Fruit fly (Drosophila melanogaster): ENCODE data around the gene muc.

Gene muc

dm6 chr2L:7418148-7418988 is 8.3 kb upstream of the muc start (continued):
- TF ChIP-seq sd (tag; optimal IDR thresholded peaks at IDR 0.05): peak; percentile 9
- TF ChIP-seq CG3163 (GFP tag; optimal IDR thresholded peaks at IDR 0.05): peak; percentile 46
- no peak for TF ChIP-seq aop (GFP tag; IDR thresholded peaks at IDR 0.05)
- TF ChIP-seq CG16813 (GFP tag; IDR thresholded peaks at IDR 0.05; ENCODE audit: partially characterized antibody): no peak
- TF ChIP-seq stwl (tag; optimal IDR thresholded peaks at IDR 0.05): no peak
- TF ChIP-seq Hmr (GFP tag; optimal IDR thresholded peaks at IDR 0.05): no peak
- no peak for TF ChIP-seq gfzf (GFP tag; optimal IDR thresholded peaks at IDR 0.05)
- TF ChIP-seq D19B (GFP tag; optimal IDR thresholded peaks at IDR 0.05): no peak
- no peak for TF ChIP-seq CG14667 (GFP tag; IDR thresholded peaks at IDR 0.05)
- no peak for TF ChIP-seq nom (GFP tag; optimal IDR thresholded peaks at IDR 0.05)
- no peak for TF ChIP-seq CG14965 (GFP tag; optimal IDR thresholded peaks at IDR 0.05; ENCODE audit: borderline replicate concordance)
- no peak for TF ChIP-seq Fer2 (tag; optimal IDR thresholded peaks at IDR 0.05)
- TF ChIP-seq gem (tag; optimal IDR thresholded peaks at IDR 0.05): peak; percentile 26
- no peak for TF ChIP-seq HLH4C (GFP tag; IDR thresholded peaks at IDR 0.05; ENCODE audit: partially characterized antibody)
- TF ChIP-seq Med (GFP tag): peak; percentile 81
- no peak for TF ChIP-seq gt (GFP tag; IDR thresholded peaks at IDR 0.05)
- no peak for TF ChIP-seq CG3847 (GFP tag; IDR thresholded peaks at IDR 0.05)
- no peak for TF ChIP-seq MBD-R2 (GFP tag; IDR thresholded peaks at IDR 0.05)
- TF ChIP-seq CG10147 (GFP tag; optimal IDR thresholded peaks at IDR 0.05): no peak
- TF ChIP-seq Myb (GFP tag; optimal IDR thresholded peaks at IDR 0.05): no peak
- no peak for TF ChIP-seq CG6175 (GFP tag; IDR thresholded peaks at IDR 0.05)
- no peak for TF ChIP-seq CG4820 (GFP tag; optimal IDR thresholded peaks at IDR 0.05)
- TF ChIP-seq Sox102F (GFP tag; optimal IDR thresholded peaks at IDR 0.05): no peak
- TF ChIP-seq CG7987 (GFP tag; optimal IDR thresholded peaks at IDR 0.05): no peak
- no peak for TF ChIP-seq Atf3 (GFP tag; optimal IDR thresholded peaks at IDR 0.05)
- TF ChIP-seq jing (GFP tag; optimal IDR thresholded peaks at IDR 0.05): no peak
- no peak for TF ChIP-seq CG43689 (GFP tag; IDR thresholded peaks at IDR 0.05)
- TF ChIP-seq CG18476 (GFP tag; optimal IDR thresholded peaks at IDR 0.05): no peak
- no peak for TF ChIP-seq zfh1 (GFP tag; IDR thresholded peaks at IDR 0.05)
- TF ChIP-seq chm (GFP tag; IDR thresholded peaks at IDR 0.05): peak; percentile 63; the same call in 1 of the 2 replicates
- TF ChIP-seq btn (GFP tag; optimal IDR thresholded peaks at IDR 0.05): no peak
- TF ChIP-seq CG17802 (tag; optimal IDR thresholded peaks at IDR 0.05): no peak
- no peak for TF ChIP-seq CG17359 (tag; optimal IDR thresholded peaks at IDR 0.05)
- TF ChIP-seq B-H2 (GFP tag; optimal IDR thresholded peaks at IDR 0.05): no peak
- peak in 1 of 2 experiments; percentile 85 for TF ChIP-seq bsh (GFP tag; optimal IDR thresholded peaks at IDR 0.05)
- TF ChIP-seq CG6254 (GFP tag; optimal IDR thresholded peaks at IDR 0.05): no peak
- no peak for TF ChIP-seq CG13424 (tag; optimal IDR thresholded peaks at IDR 0.05)
- TF ChIP-seq Ravus (GFP tag; IDR thresholded peaks at IDR 0.05): no peak
- no peak for TF ChIP-seq CG11723 (GFP tag; optimal IDR thresholded peaks at IDR 0.05)
- TF ChIP-seq Hand (GFP tag; optimal IDR thresholded peaks at IDR 0.05): no peak
- TF ChIP-seq CG2712 (tag; optimal IDR thresholded peaks at IDR 0.05): no peak
- TF ChIP-seq psq (GFP tag; optimal IDR thresholded peaks at IDR 0.05): no peak
- no peak for TF ChIP-seq Spps (tag; optimal IDR thresholded peaks at IDR 0.05)
- TF ChIP-seq CG10274 (GFP tag; optimal IDR thresholded peaks at IDR 0.05): no peak
- no peak for TF ChIP-seq Gsc (GFP tag; IDR thresholded peaks at IDR 0.05)
- no peak for TF ChIP-seq stc (GFP tag; IDR thresholded peaks at IDR 0.05)
- no peak for TF ChIP-seq CG2889 (GFP tag; IDR thresholded peaks at IDR 0.05)
- TF ChIP-seq Antp (GFP tag; optimal IDR thresholded peaks at IDR 0.05): no peak
- TF ChIP-seq Drgx (GFP tag; IDR thresholded peaks at IDR 0.05): no peak; the same call in 1 of the 2 replicates

All from whole organism, embryonic.